Worm (Caenorhabditis elegans) whole organism, late embryonic: ENCODE results near the gene cyh-1.

Source experiments
- F13H6.1 ChIP-seq: sonication (generic microtip); optimal IDR thresholded peaks from 2 replicates; lab custom pipeline; 2016; ENCODE audit warnings: missing genetic modification characterization, missing compliant biosample characterization
- K02D7.2 ChIP-seq: sonication (generic microtip); optimal IDR thresholded peaks from 2 replicates; lab custom pipeline; 2017; ENCODE audit warnings: mild to moderate bottlenecking, missing genetic modification characterization, missing compliant biosample characterization
- Y22D7AL.16 ChIP-seq: sonication (generic microtip); optimal IDR thresholded peaks from 2 replicates; lab custom pipeline; 2016; ENCODE audit warnings: missing genetic modification characterization, missing compliant biosample characterization
- ahr-1 ChIP-seq: sonication (generic microtip); optimal IDR thresholded peaks from 2 replicates; lab custom pipeline; 2016; ENCODE audit warnings: missing genetic modification characterization, missing compliant biosample characterization
- ceh-22 ChIP-seq: sonication (generic microtip); optimal IDR thresholded peaks from 2 replicates; lab custom pipeline; 2017; ENCODE audit warnings: missing biosample characterization, missing genetic modification characterization
- ceh-6 ChIP-seq: fragments of 200-800 bp; sonication (Bioruptor generic); optimal IDR thresholded peaks from 2 replicates; lab custom pipeline; 2018; ENCODE audit warnings: mild to moderate bottlenecking, missing genetic modification characterization, missing compliant biosample characterization
- fax-1 ChIP-seq: sonication (generic microtip); optimal IDR thresholded peaks from 2 replicates; lab custom pipeline; 2016; ENCODE audit warnings: missing genotype, missing genetic modification characterization, missing compliant biosample characterization
- fkh-6 ChIP-seq: sonication (generic microtip); optimal IDR thresholded peaks from 2 replicates; lab custom pipeline; 2016; ENCODE audit warnings: missing genetic modification characterization, missing compliant biosample characterization
- gmeb-2 ChIP-seq: sonication (generic microtip); optimal IDR thresholded peaks from 2 replicates; lab custom pipeline; 2016; ENCODE audit warnings: missing genetic modification characterization, inconsistent platforms, missing compliant biosample characterization
- hlh-30 ChIP-seq: sonication (generic microtip); optimal IDR thresholded peaks from 2 replicates; lab custom pipeline; 2017; ENCODE audit warnings: antibody characterized with exemption, missing genetic modification characterization, missing compliant biosample characterization; ENCODE audit not compliant: insufficient read depth
- hlh-8 ChIP-seq: sonication (generic microtip); optimal IDR thresholded peaks from 2 replicates; lab custom pipeline; 2016; ENCODE audit warnings: missing genotype, missing genetic modification characterization, missing compliant biosample characterization
- lin-11 ChIP-seq: fragments of 200-800 bp; sonication (Bioruptor generic); optimal IDR thresholded peaks from 2 replicates; lab custom pipeline; 2018; ENCODE audit warnings: mild to moderate bottlenecking, missing genetic modification characterization, missing compliant biosample characterization
- madf-2 ChIP-seq: sonication (generic microtip); optimal IDR thresholded peaks from 2 replicates; lab custom pipeline; 2017; ENCODE audit warnings: missing genetic modification characterization, missing compliant biosample characterization
- odd-2 ChIP-seq: sonication (generic microtip); optimal IDR thresholded peaks from 2 replicates; lab custom pipeline; 2017; ENCODE audit warnings: antibody characterized with exemption, mild to moderate bottlenecking, missing genetic modification characterization, missing compliant biosample characterization
- pag-3 ChIP-seq: sonication (generic microtip); optimal IDR thresholded peaks from 2 replicates; lab custom pipeline; 2016; ENCODE audit warnings: missing compliant biosample characterization, missing genetic modification characterization, borderline replicate concordance
- pha-2 ChIP-seq: sonication (generic microtip); optimal IDR thresholded peaks from 2 replicates; lab custom pipeline; 2017; ENCODE audit warnings: mild to moderate bottlenecking, missing genetic modification characterization, missing compliant biosample characterization
- pqm-1 ChIP-seq: sonication (generic microtip); optimal IDR thresholded peaks from 2 replicates; lab custom pipeline; 2016; ENCODE audit warnings: missing genetic modification characterization, missing compliant biosample characterization
- ref-2 ChIP-seq: sonication (generic microtip); optimal IDR thresholded peaks from 2 replicates; lab custom pipeline; 2016; ENCODE audit warnings: missing genetic modification characterization, missing compliant biosample characterization
- rnt-1 ChIP-seq: sonication (generic microtip); optimal IDR thresholded peaks from 2 replicates; lab custom pipeline; 2016; ENCODE audit warnings: missing genetic modification characterization, missing compliant biosample characterization
- sdc-2 ChIP-seq: sonication (generic microtip); optimal IDR thresholded peaks from 2 replicates; lab custom pipeline; 2016; ENCODE audit warnings: missing genotype, missing genetic modification characterization, missing compliant biosample characterization
- sox-4 ChIP-seq: sonication (generic microtip); optimal IDR thresholded peaks from 2 replicates; lab custom pipeline; 2017; ENCODE audit warnings: mild to moderate bottlenecking, missing genetic modification characterization, inconsistent platforms, missing compliant biosample characterization

cyh-1 gene

DNA sequence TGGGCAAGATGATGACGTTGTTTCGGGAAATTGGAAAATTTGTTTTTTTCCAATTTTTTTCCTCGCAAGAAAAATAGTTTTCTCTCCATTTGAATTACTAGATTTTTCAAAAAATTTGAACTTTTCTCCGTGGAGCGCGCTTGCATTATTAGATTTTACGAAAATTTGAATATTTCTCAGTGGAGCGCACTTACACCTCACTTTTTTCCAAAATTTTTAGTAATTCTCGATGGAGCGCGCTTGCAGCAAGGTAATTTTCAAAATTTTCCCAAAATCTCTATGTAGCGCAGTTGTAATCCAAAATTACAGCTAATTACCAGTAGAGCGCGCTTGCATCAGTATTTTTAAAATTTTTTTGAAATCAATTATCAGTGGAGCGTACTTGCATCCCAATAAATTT, 49.9 kb downstream of the cyh-1 start:
- TF ChIP-seq madf-2: no peak
- TF ChIP-seq pha-2: no peak
- no peak for TF ChIP-seq fkh-6 (tag; lab: Kevin White, UChicago)
- no peak for TF ChIP-seq sox-4 (tag; lab: Kevin White, UChicago)
- TF ChIP-seq ref-2 (tag; lab: Kevin White, UChicago): no peak
- TF ChIP-seq lin-11 (tag; lab: Kevin White, UChicago): no peak
- TF ChIP-seq F13H6.1 (tag; lab: Kevin White, UChicago): no peak
- no peak for TF ChIP-seq ceh-6 (GFP tag; lab: Kevin White, UChicago)

DNA sequence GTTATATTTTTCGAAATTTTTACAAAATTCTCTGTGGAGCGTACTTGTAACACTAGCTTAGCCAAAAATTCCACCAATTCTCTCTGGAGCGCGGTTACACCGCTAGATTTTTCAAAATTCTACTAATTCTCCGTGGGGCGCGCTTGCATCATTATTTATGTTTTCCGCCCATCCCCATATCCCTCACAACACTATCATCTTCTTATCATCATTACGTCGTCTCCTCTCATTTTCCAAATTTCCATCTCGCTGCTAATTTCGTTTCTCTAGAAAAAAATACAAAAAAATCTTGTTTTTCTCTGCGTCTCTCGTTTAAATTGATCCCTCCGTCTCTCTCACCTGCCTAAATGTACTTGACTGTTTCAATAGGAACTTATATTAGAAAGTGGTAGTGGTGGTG, 50.5 kb downstream of the cyh-1 start:
- TF ChIP-seq ahr-1 (tag; lab: Kevin White, UChicago) (no peak), K02D7.2 (tag; lab: Kevin White, UChicago) (no peak), hlh-8 (tag; lab: Kevin White, UChicago) (no peak)

DNA sequence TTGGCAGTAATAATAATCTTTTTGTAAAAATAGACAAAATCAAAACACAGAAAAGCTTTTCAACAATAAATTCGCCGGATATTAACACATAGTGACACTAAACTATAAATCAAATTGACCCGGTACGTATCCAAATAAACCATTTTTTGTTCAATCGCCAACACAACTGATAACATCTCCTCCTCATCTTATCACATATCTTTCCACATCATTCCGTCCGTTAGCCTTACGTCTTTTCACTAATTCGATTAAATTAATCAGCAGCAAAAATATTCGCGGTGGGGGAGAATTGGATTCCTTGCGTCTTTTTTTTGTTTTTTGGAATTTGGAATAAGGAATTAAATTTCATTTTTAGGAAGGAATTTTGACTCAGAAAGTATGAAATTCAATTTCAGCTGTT, 51.8 kb downstream of the cyh-1 start:
- TF ChIP-seq K02D7.2 (tag; lab: Kevin White, UChicago) (no peak), Y22D7AL.16 (no peak), fax-1 (no peak), hlh-30 (tag; lab: Kevin White, UChicago) (no peak)
- TF ChIP-seq, all 69 proteins: peak for 0

DNA sequence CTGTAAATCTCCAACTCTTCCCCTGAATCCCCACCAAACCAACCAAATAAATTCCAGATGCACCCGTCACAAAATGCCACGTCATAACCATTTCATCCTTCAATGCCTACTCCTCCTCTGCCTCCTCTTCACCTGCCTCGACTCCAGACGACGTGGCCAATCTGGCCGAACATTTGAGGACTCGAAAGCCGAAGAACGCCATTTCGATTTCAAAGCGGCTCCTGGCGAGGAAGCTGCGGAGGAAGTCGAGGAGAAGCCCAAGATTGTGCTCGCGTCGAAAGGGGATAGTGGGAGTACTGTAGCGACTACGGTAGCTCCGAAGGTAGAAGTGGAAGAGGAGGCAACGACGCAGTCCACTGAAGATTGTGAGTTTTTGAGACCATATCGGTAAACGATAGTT, 52.6 kb downstream of the cyh-1 start, which contains the start of gene lgc-45:
TSS of gene lgc-45 (plus strand) at position 56 of the 400 bp plus-strand sequence.
- TF ChIP-seq ceh-22 (tag; lab: Kevin White, UChicago) (no peak), F13H6.1 (tag; lab: Kevin White, UChicago) (no peak), odd-2 (tag; lab: Kevin White, UChicago) (no peak), hlh-8 (tag; lab: Kevin White, UChicago) (no peak), lin-11 (tag; lab: Kevin White, UChicago) (no peak), sdc-2 (no peak), pqm-1 (tag; lab: Kevin White, UChicago) (no peak), rnt-1 (tag; lab: Kevin White, UChicago) (no peak), pag-3 (no peak), gmeb-2 (tag; lab: Kevin White, UChicago) (no peak), fax-1 (no peak)
